Fruit fly (Drosophila melanogaster): Measurements from ENCODE around the gene rk.

The rk gene

DNA sequence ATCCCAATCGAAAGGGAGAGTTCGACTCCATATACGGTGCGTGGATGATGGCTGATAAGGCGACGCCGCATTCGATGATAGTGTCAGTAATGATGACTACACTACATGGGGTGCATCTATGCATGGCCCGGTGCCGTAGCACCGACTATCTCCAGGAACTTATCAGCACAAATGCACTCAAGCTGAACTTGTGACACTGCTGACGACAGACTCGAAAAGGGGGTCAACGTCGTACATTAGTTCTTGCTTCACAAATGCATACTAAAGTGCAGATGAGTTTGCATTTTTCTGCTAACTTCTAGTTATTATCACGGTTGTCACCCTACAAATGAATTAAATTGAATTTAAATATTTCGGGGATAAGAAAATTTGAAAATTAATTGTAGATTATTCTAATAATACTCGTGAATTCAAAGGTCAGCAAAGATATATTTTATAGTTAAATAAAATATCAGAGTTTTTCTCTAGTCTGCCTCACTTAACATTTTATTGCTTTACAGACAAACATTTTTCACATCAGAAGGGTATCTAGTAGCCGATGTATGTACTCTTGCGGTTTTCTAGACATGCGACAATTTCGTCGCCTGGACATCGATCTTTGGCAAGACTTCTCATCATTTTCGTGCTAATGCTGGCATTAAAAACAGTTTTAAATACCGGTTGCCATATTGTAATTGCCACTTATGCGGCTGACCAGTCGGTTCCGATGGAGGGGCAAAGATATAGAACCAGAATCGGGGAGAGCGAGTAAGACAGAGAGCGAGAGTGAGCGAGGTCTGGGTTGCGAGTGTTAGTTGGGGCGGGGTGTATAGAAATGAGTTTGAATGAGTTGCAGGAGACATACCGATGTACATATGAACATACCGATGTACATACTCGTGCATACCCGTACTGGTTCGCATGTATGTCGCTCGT lies 22.3 kb upstream of the rk start:
- no peak for TF ChIP-seq insv (optimal IDR thresholded peaks at IDR 0.05)
- no peak for TF ChIP-seq psq (optimal IDR thresholded peaks at IDR 0.05)
- no peak for TF ChIP-seq ttk (optimal IDR thresholded peaks at IDR 0.05)
- TF ChIP-seq Sin3A (optimal IDR thresholded peaks at IDR 0.05): no peak
- no peak for TF ChIP-seq Myc (optimal IDR thresholded peaks at IDR 0.05)
- TF ChIP-seq h (optimal IDR thresholded peaks at IDR 0.05): no peak

DNA sequence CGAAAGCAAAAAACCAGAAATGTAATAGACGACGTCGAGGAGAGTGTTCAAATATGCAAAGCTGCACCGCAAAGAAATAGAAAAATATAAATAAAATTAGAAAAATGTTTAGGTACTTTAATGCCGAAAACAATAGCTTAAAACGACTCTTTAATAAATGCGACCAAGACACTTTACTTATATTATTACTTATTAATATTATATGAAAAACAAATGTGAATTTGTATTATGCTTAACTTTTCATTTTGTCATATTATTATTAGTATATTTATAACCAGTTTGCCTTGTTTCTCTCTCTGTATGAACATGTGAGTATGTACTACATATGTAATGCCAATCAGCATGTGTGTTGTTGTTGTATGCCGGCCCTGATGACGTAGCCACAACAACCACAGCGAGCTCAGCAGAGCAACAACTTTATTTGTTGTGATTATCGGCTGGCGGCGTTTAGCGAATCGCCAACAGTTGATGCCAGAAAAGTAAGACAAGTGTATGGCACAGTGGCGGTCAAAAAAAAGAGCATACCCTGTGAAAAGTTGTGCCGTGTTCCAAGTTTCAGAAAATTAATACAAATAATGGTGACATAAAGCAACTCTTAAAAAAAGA lies 21.2 kb upstream of the rk start:
- TF ChIP-seq psq (optimal IDR thresholded peaks at IDR 0.05): no peak
- no peak for TF ChIP-seq Sin3A (optimal IDR thresholded peaks at IDR 0.05)
- no peak for TF ChIP-seq insv (optimal IDR thresholded peaks at IDR 0.05)
- no peak for TF ChIP-seq h (optimal IDR thresholded peaks at IDR 0.05)
- no peak for TF ChIP-seq ttk (optimal IDR thresholded peaks at IDR 0.05)
- no peak for TF ChIP-seq Myc (optimal IDR thresholded peaks at IDR 0.05)

dm6 chr2L:14021646-14022129 lies 20.6 kb upstream of the rk start:
- TF ChIP-seq ttk (optimal IDR thresholded peaks at IDR 0.05) (no peak), Myc (optimal IDR thresholded peaks at IDR 0.05) (no peak), h (optimal IDR thresholded peaks at IDR 0.05) (no peak), psq (optimal IDR thresholded peaks at IDR 0.05) (no peak), insv (optimal IDR thresholded peaks at IDR 0.05) (no peak), Sin3A (optimal IDR thresholded peaks at IDR 0.05) (no peak)

dm6 chr2L:14020875-14021643 lies 20.0 kb upstream of the rk start:
- TF ChIP-seq ttk (optimal IDR thresholded peaks at IDR 0.05): no peak
- no peak for TF ChIP-seq h (optimal IDR thresholded peaks at IDR 0.05)
- TF ChIP-seq Myc (optimal IDR thresholded peaks at IDR 0.05): no peak
- TF ChIP-seq insv (optimal IDR thresholded peaks at IDR 0.05): no peak
- TF ChIP-seq Sin3A (optimal IDR thresholded peaks at IDR 0.05): no peak
- no peak for TF ChIP-seq psq (optimal IDR thresholded peaks at IDR 0.05)

dm6 chr2L:14020545-14020874 lies 19.5 kb upstream of the rk start:
- no peak for TF ChIP-seq Sin3A (optimal IDR thresholded peaks at IDR 0.05)
- TF ChIP-seq insv (optimal IDR thresholded peaks at IDR 0.05): no peak

DNA sequence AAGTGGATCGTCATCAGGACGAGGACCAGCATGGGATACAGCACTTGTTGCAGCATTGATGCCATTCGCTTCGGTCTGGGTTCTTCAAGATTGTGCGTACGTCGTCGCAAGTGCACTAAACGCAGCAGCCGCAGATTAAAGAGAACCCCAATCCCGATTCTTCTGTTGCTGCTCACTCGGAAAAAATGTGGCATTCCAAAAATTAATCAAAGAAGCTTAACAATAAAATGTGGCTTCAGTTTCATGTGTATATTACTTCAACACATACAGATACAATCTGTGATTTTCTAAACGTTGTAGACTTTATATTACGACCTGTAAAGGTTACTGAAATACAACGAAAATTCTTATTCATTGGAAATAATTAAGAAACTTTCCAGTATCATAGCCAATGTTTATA lies 19.1 kb upstream of the rk start, which contains the start of gene NimC3:
Gene NimC3 (minus strand): TSS at position 101 of the 400 bp plus-strand sequence.
- TF ChIP-seq psq (optimal IDR thresholded peaks at IDR 0.05) (no peak), Sin3A (optimal IDR thresholded peaks at IDR 0.05) (no peak), ttk (optimal IDR thresholded peaks at IDR 0.05) (no peak), h (optimal IDR thresholded peaks at IDR 0.05) (no peak), insv (optimal IDR thresholded peaks at IDR 0.05) (no peak), Myc (optimal IDR thresholded peaks at IDR 0.05) (no peak)

DNA sequence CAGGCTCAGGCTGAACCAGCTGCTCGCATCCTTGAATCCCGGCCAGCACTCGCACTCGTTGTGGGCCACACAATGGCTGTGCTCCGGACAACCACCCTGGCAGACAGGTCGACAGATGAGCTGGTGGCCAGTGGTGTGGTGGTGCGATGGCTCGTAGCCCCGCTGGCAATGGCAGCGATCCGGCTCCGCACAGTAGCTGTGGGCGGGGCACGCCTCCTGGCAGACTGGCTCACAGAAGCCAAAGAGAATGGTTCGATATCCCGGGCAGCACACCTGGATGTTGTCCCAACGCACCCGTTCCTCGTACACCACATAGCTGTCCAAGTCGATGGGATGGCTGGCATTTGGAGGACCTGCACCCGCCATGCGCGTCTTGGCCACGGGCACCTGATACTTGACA lies 18.6 kb upstream of the rk start:
- TF ChIP-seq Sin3A (optimal IDR thresholded peaks at IDR 0.05) (no peak), h (optimal IDR thresholded peaks at IDR 0.05) (no peak), Myc (optimal IDR thresholded peaks at IDR 0.05) (no peak), ttk (optimal IDR thresholded peaks at IDR 0.05) (no peak), insv (optimal IDR thresholded peaks at IDR 0.05) (no peak), psq (optimal IDR thresholded peaks at IDR 0.05) (no peak)

- no peak for TF ChIP-seq insv (optimal IDR thresholded peaks at IDR 0.05)
- TF ChIP-seq h (optimal IDR thresholded peaks at IDR 0.05): no peak
- no peak for TF ChIP-seq Myc (optimal IDR thresholded peaks at IDR 0.05)
- TF ChIP-seq psq (optimal IDR thresholded peaks at IDR 0.05): no peak
- no peak for TF ChIP-seq ttk (optimal IDR thresholded peaks at IDR 0.05)
- no peak for TF ChIP-seq Sin3A (optimal IDR thresholded peaks at IDR 0.05)
These were observed 14.1 kb upstream of the rk start for dm6 chr2L:14015109-14015508.

- no peak for TF ChIP-seq Sin3A (optimal IDR thresholded peaks at IDR 0.05)
- no peak for TF ChIP-seq Myc (optimal IDR thresholded peaks at IDR 0.05)
- TF ChIP-seq psq (optimal IDR thresholded peaks at IDR 0.05): no peak
- no peak for TF ChIP-seq h (optimal IDR thresholded peaks at IDR 0.05)
- no peak for TF ChIP-seq insv (optimal IDR thresholded peaks at IDR 0.05)
- TF ChIP-seq ttk (optimal IDR thresholded peaks at IDR 0.05): no peak
These were observed 12.4 kb upstream of the rk start for dm6 chr2L:14013478-14013877.

DNA sequence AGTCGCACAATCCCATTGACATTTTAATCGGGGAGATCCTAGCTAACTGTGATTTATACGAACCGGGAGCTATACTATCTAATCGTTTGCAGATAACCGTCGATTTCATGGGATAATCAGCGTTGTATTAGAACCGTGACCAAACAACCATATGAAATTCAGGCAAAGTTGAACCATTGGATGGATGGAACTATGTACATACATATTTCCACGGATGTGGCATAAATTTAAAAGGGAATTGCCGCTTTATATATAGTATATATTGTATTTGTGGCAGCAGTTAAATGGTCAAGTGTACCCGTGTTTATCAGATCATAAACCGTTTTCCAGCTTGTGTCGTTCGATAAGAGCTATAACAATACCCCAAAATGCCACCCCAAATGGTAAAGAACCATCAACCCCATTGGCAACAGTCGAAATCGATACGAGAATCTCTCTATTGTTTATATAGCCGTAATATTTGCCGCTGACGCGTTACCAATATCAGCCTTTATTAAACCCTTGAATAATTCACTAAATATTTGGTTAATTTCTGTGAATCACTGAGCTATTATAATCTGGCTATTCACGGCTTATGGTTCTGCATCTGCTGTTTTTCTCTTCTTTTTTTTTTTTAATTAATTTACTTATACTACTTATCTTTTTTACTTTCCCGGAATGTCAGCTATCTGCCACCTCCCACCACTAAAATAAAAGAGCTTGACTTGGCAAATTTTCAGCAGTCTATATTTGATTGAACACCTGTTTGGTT lies 11.4 kb upstream of the rk start, which contains the start of gene bgm:
Gene bgm (plus strand): TSS at position 701 of the 751 bp plus-strand sequence.
- TF ChIP-seq Myc (optimal IDR thresholded peaks at IDR 0.05) (no peak), Sin3A (optimal IDR thresholded peaks at IDR 0.05) (no peak), insv (optimal IDR thresholded peaks at IDR 0.05) (no peak), h (optimal IDR thresholded peaks at IDR 0.05) (no peak), psq (optimal IDR thresholded peaks at IDR 0.05) (no peak), ttk (optimal IDR thresholded peaks at IDR 0.05) (no peak)

dm6 chr2L:14011591-14012303 lies 10.7 kb upstream of the rk start:
- TF ChIP-seq ttk (optimal IDR thresholded peaks at IDR 0.05) (no peak), Myc (optimal IDR thresholded peaks at IDR 0.05) (no peak), insv (optimal IDR thresholded peaks at IDR 0.05) (no peak), psq (optimal IDR thresholded peaks at IDR 0.05) (no peak), Sin3A (optimal IDR thresholded peaks at IDR 0.05) (no peak), h (optimal IDR thresholded peaks at IDR 0.05) (no peak)
